Worm (Caenorhabditis elegans): Measurements from ENCODE around the gene Y17G7B.3.

Gene Y17G7B.3

ce11 chrII:11968275-11968674 is 20.5 kb upstream of the Y17G7B.3 start, which contains the start of gene mex-1 (continued):
- TF ChIP-seq php-3 (GFP tag; IDR thresholded peaks at IDR 0.05) (no peak), nhr-10 (tag; optimal IDR thresholded peaks at IDR 0.05) (no peak), unc-62 (GFP tag; optimal IDR thresholded peaks at IDR 0.05 in 1 of 2) (no peak), unc-62 (tag; optimal IDR thresholded peaks at IDR 0.05) (no peak), lin-29 (GFP tag; IDR thresholded peaks at IDR 0.05) (no peak), F49E8.2 (tag; optimal IDR thresholded peaks at IDR 0.05; ENCODE audit: borderline replicate concordance) (peak; percentile 77), egl-27 (tag; optimal IDR thresholded peaks at IDR 0.05) (no peak), Y105C5A.15 (GFP tag; IDR thresholded peaks at IDR 0.05) (no peak), lin-15B (tag; optimal IDR thresholded peaks at IDR 0.05) (no peak), lim-7 (GFP tag; IDR thresholded peaks at IDR 0.05) (no peak), pha-4 (GFP tag; IDR thresholded peaks at IDR 0.05) (no peak), pha-4 (tag; optimal IDR thresholded peaks at IDR 0.05) (no peak), madf-5 (GFP tag; IDR thresholded peaks at IDR 0.05) (no peak), Y5F2A.4 (GFP tag; optimal IDR thresholded peaks at IDR 0.05) (no peak), dmd-8 (GFP tag; IDR thresholded peaks at IDR 0.05) (no peak), aly-2 (tag; optimal IDR thresholded peaks at IDR 0.05) (no peak), lsy-2 (tag; optimal IDR thresholded peaks at IDR 0.05) (peak in 1 of 2 experiments; percentile 24), lin-13 (GFP tag; optimal IDR thresholded peaks at IDR 0.05) (no peak), pqm-1 (tag; optimal IDR thresholded peaks at IDR 0.05) (no peak), dmd-9 (GFP tag; IDR thresholded peaks at IDR 0.05) (no peak), mep-1 (tag; optimal IDR thresholded peaks at IDR 0.05) (no peak), arid-1 (GFP tag; conservative IDR thresholded peaks at IDR 0.05) (no peak), nhr-77 (tag; optimal IDR thresholded peaks at IDR 0.05) (no peak), nhr-11 (tag; optimal IDR thresholded peaks at IDR 0.05) (no peak), lin-38 (GFP tag; IDR thresholded peaks at IDR 0.05) (peak; percentile 88), skn-1 (tag; optimal IDR thresholded peaks at IDR 0.05) (no peak), ZK337.2 (GFP tag; IDR thresholded peaks at IDR 0.05) (no peak), T20F7.1 (GFP tag; optimal IDR thresholded peaks at IDR 0.05) (no peak), zip-2 (tag; optimal IDR thresholded peaks at IDR 0.05) (no peak), zip-11 (GFP tag; IDR thresholded peaks at IDR 0.05) (no peak), snpc-1.2 (GFP tag; IDR thresholded peaks at IDR 0.05) (peak; percentile 60), ama-1 (optimal IDR thresholded peaks at IDR 0.05) (no peak), ZK546.5 (tag; optimal IDR thresholded peaks at IDR 0.05) (no peak)

- no peak for TF ChIP-seq nhr-11 (tag; optimal IDR thresholded peaks at IDR 0.05)
- no peak for TF ChIP-seq duxl-1 (tag; optimal IDR thresholded peaks at IDR 0.05; ENCODE audit: poor library complexity)
- TF ChIP-seq lin-1 (GFP tag; IDR thresholded peaks at IDR 0.05) = no peak
- TF ChIP-seq mdt-29 (GFP tag; IDR thresholded peaks at IDR 0.05) = no peak
- TF ChIP-seq set-16 (GFP tag; IDR thresholded peaks at IDR 0.05) = peak; percentile 55
- no peak for TF ChIP-seq rbr-2 (tag; optimal IDR thresholded peaks at IDR 0.05)
- TF ChIP-seq skn-1 (tag; optimal IDR thresholded peaks at IDR 0.05) = no peak
- TF ChIP-seq zip-2 (tag; optimal IDR thresholded peaks at IDR 0.05) = no peak
- no peak for TF ChIP-seq egl-27 (tag; optimal IDR thresholded peaks at IDR 0.05)
- TF ChIP-seq dpl-1 (GFP tag; optimal IDR thresholded peaks at IDR 0.05) = no peak
- TF ChIP-seq ztf-11 (tag; optimal IDR thresholded peaks at IDR 0.05) = no peak
- TF ChIP-seq snpc-4 (tag; optimal IDR thresholded peaks at IDR 0.05) = no peak
- no peak for TF ChIP-seq daf-19 (GFP tag; conservative IDR thresholded peaks at IDR 0.05)
- TF ChIP-seq ZK337.2 (GFP tag; IDR thresholded peaks at IDR 0.05) = no peak
- TF ChIP-seq F49E8.2 (tag; optimal IDR thresholded peaks at IDR 0.05; ENCODE audit: borderline replicate concordance) = no peak
- TF ChIP-seq cey-2 (tag; optimal IDR thresholded peaks at IDR 0.05; ENCODE audit: borderline replicate concordance, insufficient read depth) = no peak
- 0 out of 2 replicates have a peak, but pooled peaks have one; percentile 35 for TF ChIP-seq egl-43 (GFP tag; IDR thresholded peaks at IDR 0.05)
These were observed 19.8 kb upstream of the Y17G7B.3 start for ce11 chrII:11969033-11969432.

Data from whole organism, L4 larva.